Fruit fly (Drosophila melanogaster) whole organism, wandering third instar larva: ENCODE data around the gene CG43220.

Experiments
- CG9705 ChIP-seq: fragments of 200-800 bp; sonication (Bioruptor generic); optimal IDR thresholded peaks from 2 replicates; lab custom pipeline; 2018; ENCODE audit warnings: missing biosample characterization, mild to moderate bottlenecking, missing genetic modification characterization
- Hnf4 ChIP-seq: fragments of 200-800 bp; sonication (Bioruptor generic); optimal IDR thresholded peaks from 2 replicates; lab custom pipeline; 2016; ENCODE audit warnings: missing biosample characterization, mild to moderate bottlenecking, missing genetic modification characterization
- Hr78 ChIP-seq: fragments of >200 bp; optimal IDR thresholded peaks from 2 replicates; lab custom pipeline; 2017; ENCODE audit warnings: missing biosample characterization, missing genetic modification characterization
- Myc ChIP-seq: fragments of >200 bp; optimal IDR thresholded peaks from 2 replicates; lab custom pipeline; 2017
- Rel ChIP-seq, 2 experiments: fragments of 200-800 bp; sonication (Bioruptor generic) in 1 of 2; optimal IDR thresholded peaks; 2 replicates in 1 of 2; 3 replicates in 1 of 2; lab custom pipeline; 2016 to 2019; ENCODE audit warnings: mild to moderate bottlenecking in 2 of 2, missing biosample characterization in 2 of 2, missing genetic modification characterization in 2 of 2, moderate library complexity in 1 of 2
- brk ChIP-seq: fragments of 200-800 bp; sonication (Bioruptor generic); optimal IDR thresholded peaks from 2 replicates; lab custom pipeline; 2016; ENCODE audit warnings: missing biosample characterization, mild to moderate bottlenecking, missing genetic modification characterization
- dl ChIP-seq, 2 experiments: fragments of 175-275, 200-275 bp in 1 of 2; fragments of 200-275 bp in 1 of 2; sonication (Bioruptor generic); optimal IDR thresholded peaks; lab custom pipeline; 2018; ENCODE audit warnings: mild to moderate bottlenecking in 2 of 2, missing biosample characterization in 2 of 2, missing genetic modification characterization in 2 of 2, moderate library complexity in 2 of 2; ENCODE audit not compliant: partially characterized antibody in 2 of 2, insufficient read depth in 1 of 2
- h ChIP-seq: fragments of 200-800 bp; sonication (Bioruptor generic); optimal IDR thresholded peaks from 3 replicates; lab custom pipeline; 2016; ENCODE audit warnings: missing biosample characterization, mild to moderate bottlenecking, missing genetic modification characterization
- lola ChIP-seq: fragments of >200 bp; optimal IDR thresholded peaks from 2 replicates; lab custom pipeline; 2017; ENCODE audit warnings: missing biosample characterization, missing genetic modification characterization
- rgr ChIP-seq: fragments of 200-800 bp; sonication (Bioruptor generic); optimal IDR thresholded peaks from 3 replicates; lab custom pipeline; 2016; ENCODE audit warnings: missing biosample characterization, mild to moderate bottlenecking, missing genetic modification characterization
- usp ChIP-seq: fragments of >200 bp; optimal IDR thresholded peaks from 2 replicates; lab custom pipeline; 2017; ENCODE audit warnings: missing biosample characterization, missing genetic modification characterization
- woc ChIP-seq: sonication (Bioruptor generic); optimal IDR thresholded peaks from 2 replicates; lab custom pipeline; 2016; ENCODE audit warnings: missing biosample characterization, mild to moderate bottlenecking, missing genetic modification characterization

- TF ChIP-seq brk (GFP tag; lab: Kevin White, UChicago) (no peak), usp (GFP tag; lab: Kevin White, UChicago) (no peak), Hr78 (GFP tag; lab: Kevin White, UChicago) (no peak), Hnf4 (peak; percentile 80), woc (no peak), Rel (GFP tag; optimal IDR thresholded peaks at IDR 0.05; lab: Kevin White, UChicago) (no peak), Rel (tag; optimal IDR thresholded peaks at IDR 0.05; lab: Kevin White, UChicago) (no peak), lola (no peak), dl (GFP tag; optimal IDR thresholded peaks at IDR 0.05; lab: Kevin White, UChicago; ENCODE audit: insufficient read depth in 1 of 2, partially characterized antibody in 2 of 2) (no peak), CG9705 (GFP tag; lab: Kevin White, UChicago) (peak; percentile 19), h (GFP tag; lab: Kevin White, UChicago) (peak; percentile 69), Myc (lab: Kevin White, UChicago) (no peak), rgr (GFP tag; lab: Kevin White, UChicago) (peak; percentile 80)
Measured at dm6 chr2L:17470630-17471029, 15.7 kb upstream of the CG43220 start.
